Worm (Caenorhabditis elegans) whole organism, young adult: ENCODE measurements around the gene B0432.10.

Experiments used
- C06A6.2 ChIP-seq: fragments of 200-800 bp; sonication (Bioruptor generic); conservative IDR thresholded peaks from 2 replicates; pipeline ENCODE4 v1.3.6; 2022; ENCODE audit warnings: missing genetic modification characterization, missing compliant biosample characterization
- D2030.7 ChIP-seq: fragments of 200-800 bp; sonication (Bioruptor generic); IDR thresholded peaks from 2 replicates; pipeline ENCODE4 v1.3.6; 2022; ENCODE audit warnings: missing genetic modification reagents, missing genetic modification characterization, missing compliant biosample characterization
- F22D6.2 ChIP-seq: sonication (generic microtip); optimal IDR thresholded peaks from 2 replicates; lab custom pipeline; 2016; ENCODE audit warnings: mild to moderate bottlenecking, missing genetic modification characterization, missing compliant biosample characterization
- F23B12.7 ChIP-seq: sonication (generic microtip); optimal IDR thresholded peaks from 2 replicates; lab custom pipeline; 2017; ENCODE audit warnings: missing genetic modification characterization, mild to moderate bottlenecking, missing compliant biosample characterization, antibody characterized with exemption, moderate library complexity; ENCODE audit not compliant: insufficient read depth
- F49E8.2 ChIP-seq: sonication (generic microtip); optimal IDR thresholded peaks from 3 replicates; lab custom pipeline; 2017; ENCODE audit warnings: missing genetic modification characterization, mild to moderate bottlenecking, missing compliant biosample characterization, antibody characterized with exemption, moderate library complexity; ENCODE audit not compliant: insufficient read depth
- F55B11.4 ChIP-seq: sonication (generic microtip); optimal IDR thresholded peaks from 2 replicates; lab custom pipeline; 2016; ENCODE audit warnings: missing compliant biosample characterization, missing genetic modification characterization, borderline replicate concordance; ENCODE audit not compliant: insufficient read depth
- F57A8.1 ChIP-seq: fragments of 200-800 bp; sonication (Bioruptor generic); optimal IDR thresholded peaks from 2 replicates; lab custom pipeline; 2018; ENCODE audit warnings: mild to moderate bottlenecking, missing genetic modification characterization, moderate library complexity, missing compliant biosample characterization
- K11D2.4 ChIP-seq: fragments of 200-800 bp; sonication (Bioruptor generic); IDR thresholded peaks from 2 replicates; pipeline ENCODE4 v1.3.6; 2022; ENCODE audit warnings: missing genetic modification reagents, missing genetic modification characterization, missing compliant biosample characterization
- K12H6.12 ChIP-seq: fragments of 200-800 bp; sonication (Bioruptor generic); optimal IDR thresholded peaks from 2 replicates; lab custom pipeline; 2018; ENCODE audit warnings: mild to moderate bottlenecking, missing genetic modification characterization, missing compliant biosample characterization
- Y53F4B.3 ChIP-seq: fragments of 200-800 bp; sonication (Bioruptor generic); IDR thresholded peaks from 2 replicates; pipeline ENCODE4 v1.3.6; 2022; ENCODE audit warnings: missing genetic modification reagents, missing genetic modification characterization, missing compliant biosample characterization
- Y53G8AR.9 ChIP-seq: fragments of 200-800 bp; sonication (Bioruptor generic); conservative IDR thresholded peaks from 2 replicates; pipeline ENCODE4 v1.3.6; 2022; ENCODE audit warnings: missing genetic modification reagents, missing genetic modification characterization, missing compliant biosample characterization
- Y56A3A.18 ChIP-seq: fragments of 200-800 bp; sonication (Bioruptor generic); IDR thresholded peaks from 2 replicates; pipeline ENCODE4 v1.3.6; 2022; ENCODE audit warnings: missing genetic modification reagents, missing genetic modification characterization, missing compliant biosample characterization
- aptf-3 ChIP-seq: fragments of 200-800 bp; sonication (Bioruptor generic); IDR thresholded peaks from 2 replicates; pipeline ENCODE4 v1.3.6; 2022; ENCODE audit warnings: missing genetic modification characterization, missing compliant biosample characterization
- athp-1 ChIP-seq: sonication (generic microtip); optimal IDR thresholded peaks from 2 replicates; lab custom pipeline; 2017; ENCODE audit warnings: mild to moderate bottlenecking, missing genetic modification characterization, missing compliant biosample characterization
- attf-3 ChIP-seq: fragments of 200-800 bp; sonication (Bioruptor generic); conservative IDR thresholded peaks from 2 replicates; pipeline ENCODE4 v1.3.6; 2022; ENCODE audit warnings: missing genetic modification reagents, missing genetic modification characterization, missing compliant biosample characterization
- attf-5 ChIP-seq: fragments of 200-800 bp; sonication (Bioruptor generic); optimal IDR thresholded peaks from 2 replicates; lab custom pipeline; 2018; ENCODE audit warnings: mild to moderate bottlenecking, missing genetic modification characterization, missing compliant biosample characterization
- bed-1 ChIP-seq: fragments of 200-800 bp; sonication (Bioruptor generic); IDR thresholded peaks from 2 replicates; pipeline ENCODE4 v1.3.6; 2022; ENCODE audit warnings: missing genetic modification reagents, missing genetic modification characterization, missing compliant biosample characterization
- ccch-3 ChIP-seq: fragments of 200-800 bp; sonication (Bioruptor generic); optimal IDR thresholded peaks from 2 replicates; lab custom pipeline; 2018; ENCODE audit warnings: mild to moderate bottlenecking, missing genetic modification characterization, missing compliant biosample characterization
- ceh-27 ChIP-seq: fragments of 200-800 bp; sonication (Bioruptor generic); optimal IDR thresholded peaks from 2 replicates; lab custom pipeline; 2018; ENCODE audit warnings: mild to moderate bottlenecking, missing genetic modification characterization, moderate library complexity, missing compliant biosample characterization
- ceh-58 ChIP-seq: fragments of 200-800 bp; sonication (Bioruptor generic); IDR thresholded peaks from 2 replicates; pipeline ENCODE4 v1.3.6; 2022; ENCODE audit warnings: missing genetic modification characterization, missing compliant biosample characterization
- die-1 ChIP-seq: sonication (generic microtip); optimal IDR thresholded peaks from 2 replicates; lab custom pipeline; 2016; ENCODE audit warnings: missing genotype, mild to moderate bottlenecking, missing genetic modification characterization, missing compliant biosample characterization
- egl-18 ChIP-seq: fragments of 200-800 bp; sonication (Bioruptor generic); IDR thresholded peaks from 2 replicates; pipeline ENCODE4 v1.3.6; 2022; ENCODE audit warnings: missing genetic modification reagents, missing genetic modification characterization, missing compliant biosample characterization
- egrh-3 ChIP-seq: fragments of 200-800 bp; sonication (Bioruptor generic); IDR thresholded peaks from 2 replicates; pipeline ENCODE4 v1.3.6; 2022; ENCODE audit warnings: missing genetic modification reagents, missing genetic modification characterization, missing compliant biosample characterization
- fkh-3 ChIP-seq: sonication (generic microtip); optimal IDR thresholded peaks from 2 replicates; lab custom pipeline; 2016; ENCODE audit warnings: mild to moderate bottlenecking, missing genetic modification characterization, missing compliant biosample characterization
- him-1 ChIP-seq: sonication (generic microtip); optimal IDR thresholded peaks from 2 replicates; lab custom pipeline; 2016; ENCODE audit warnings: missing genotype, missing genetic modification reagents, missing genetic modification characterization, missing compliant biosample characterization
- let-607 ChIP-seq, 2 experiments: fragments of 200-800 bp in 1 of 2; sonication (Bioruptor generic) in 1 of 2; sonication (generic microtip) in 1 of 2; optimal IDR thresholded peaks; 2 replicates each; lab custom pipeline; 2016 to 2018; ENCODE audit warnings: mild to moderate bottlenecking in 2 of 2, missing compliant biosample characterization in 2 of 2, missing genetic modification characterization in 2 of 2, moderate library complexity in 2 of 2, missing genotype in 1 of 2
- lin-26 ChIP-seq: fragments of 200-800 bp; sonication (Bioruptor generic); IDR thresholded peaks from 2 replicates; pipeline ENCODE4 v1.3.6; 2022; ENCODE audit warnings: missing genetic modification reagents, missing genetic modification characterization, missing compliant biosample characterization
- lin-40 ChIP-seq: sonication (generic microtip); optimal IDR thresholded peaks from 2 replicates; lab custom pipeline; 2016; ENCODE audit warnings: missing genetic modification characterization, mild to moderate bottlenecking, missing compliant biosample characterization, missing genotype, missing genetic modification reagents
- lin-54 ChIP-seq: fragments of 200-800 bp; sonication (Bioruptor generic); optimal IDR thresholded peaks from 2 replicates; lab custom pipeline; 2018; ENCODE audit warnings: mild to moderate bottlenecking, missing genetic modification characterization, missing compliant biosample characterization
- lir-1 ChIP-seq: fragments of 200-800 bp; sonication (Bioruptor generic); conservative IDR thresholded peaks from 2 replicates; pipeline ENCODE4 v1.3.6; 2022; ENCODE audit warnings: missing genetic modification reagents, missing genetic modification characterization, missing compliant biosample characterization
- madf-10 ChIP-seq: sonication (generic microtip); optimal IDR thresholded peaks from 2 replicates; lab custom pipeline; 2016; ENCODE audit warnings: mild to moderate bottlenecking, missing genetic modification characterization, missing compliant biosample characterization
- madf-6 ChIP-seq: fragments of 200-800 bp; sonication (Bioruptor generic); IDR thresholded peaks from 2 replicates; pipeline ENCODE4 v1.3.6; 2022; ENCODE audit warnings: missing genetic modification reagents, missing genetic modification characterization, missing compliant biosample characterization
- madf-8 ChIP-seq: fragments of 200-800 bp; sonication (Bioruptor generic); conservative IDR thresholded peaks from 2 replicates; pipeline ENCODE4 v1.3.6; 2022; ENCODE audit warnings: missing genetic modification reagents, missing genetic modification characterization, missing compliant biosample characterization
- mcd-1 ChIP-seq: fragments of 200-800 bp; sonication (Bioruptor generic); IDR thresholded peaks from 2 replicates; pipeline ENCODE4 v1.3.6; 2022; ENCODE audit warnings: missing genetic modification reagents, missing genetic modification characterization, missing compliant biosample characterization
- nfya-2 ChIP-seq: fragments of 200-800 bp; sonication (Bioruptor generic); IDR thresholded peaks from 2 replicates; pipeline ENCODE4 v1.3.6; 2022; ENCODE audit warnings: missing genetic modification reagents, missing genetic modification characterization, missing compliant biosample characterization
- nfyb-1 ChIP-seq: fragments of 200-800 bp; sonication (Bioruptor generic); IDR thresholded peaks from 2 replicates; pipeline ENCODE4 v1.3.6; 2022; ENCODE audit warnings: missing genetic modification reagents, missing genetic modification characterization, missing compliant biosample characterization
- pha-4 ChIP-seq: fragments of 150-350 bp; sonication (generic microtip); optimal IDR thresholded peaks from 2 replicates; lab custom pipeline; 2014; ENCODE audit warnings: missing biosample characterization, missing genetic modification reagents, missing genetic modification characterization
- rpc-1 ChIP-seq, 2 experiments: fragments of 150-350 bp in 1 of 2; sonication (generic microtip) in 1 of 2; optimal IDR thresholded peaks; 2 replicates each; lab custom pipeline; 2014 to 2018; ENCODE audit warnings: missing biosample characterization in 1 of 2, missing genetic modification characterization in 1 of 2, missing genetic modification reagents in 1 of 2, missing genotype in 1 of 2
- sdz-38 ChIP-seq: sonication (generic microtip); optimal IDR thresholded peaks from 2 replicates; lab custom pipeline; 2016; ENCODE audit warnings: missing genotype, missing genetic modification characterization, missing compliant biosample characterization
- snpc-4 ChIP-seq, 5 experiments: fragments of 150-350 bp in 1 of 5; sonication (generic microtip) in 4 of 5; optimal IDR thresholded peaks; 2 replicates each; lab custom pipeline; 2014 to 2018; ENCODE audit warnings: missing genetic modification characterization in 5 of 5, missing biosample characterization in 3 of 5, antibody characterized with exemption in 2 of 5, mild to moderate bottlenecking in 2 of 5, missing compliant biosample characterization in 2 of 5, missing genotype in 2 of 5, moderate library complexity in 2 of 5, missing genetic modification reagents in 1 of 5
- somi-1 ChIP-seq: fragments of 200-800 bp; sonication (Bioruptor generic); optimal IDR thresholded peaks from 2 replicates; lab custom pipeline; 2018; ENCODE audit warnings: mild to moderate bottlenecking, missing genetic modification characterization, missing compliant biosample characterization
- sptf-2 ChIP-seq: fragments of 200-800 bp; sonication (Bioruptor generic); optimal IDR thresholded peaks from 2 replicates; lab custom pipeline; 2018; ENCODE audit warnings: mild to moderate bottlenecking, missing genetic modification characterization, missing compliant biosample characterization
- tbp1 ChIP-seq: fragments of 200-800 bp; sonication (Bioruptor generic); optimal IDR thresholded peaks from 2 replicates; lab custom pipeline; 2018; ENCODE audit warnings: mild to moderate bottlenecking, missing genetic modification characterization, missing compliant biosample characterization
- ztf-18 ChIP-seq: sonication (generic microtip); optimal IDR thresholded peaks from 2 replicates; lab custom pipeline; 2016; ENCODE audit warnings: missing genotype, mild to moderate bottlenecking, missing genetic modification characterization, missing compliant biosample characterization
- ztf-26 ChIP-seq: sonication (generic microtip); optimal IDR thresholded peaks from 2 replicates; lab custom pipeline; 2017; ENCODE audit warnings: missing genetic modification characterization, missing compliant biosample characterization
- ztf-3 ChIP-seq: fragments of 200-800 bp; sonication (Bioruptor generic); optimal IDR thresholded peaks from 2 replicates; lab custom pipeline; 2018; ENCODE audit warnings: mild to moderate bottlenecking, missing genetic modification characterization, missing compliant biosample characterization
- ztf-6 ChIP-seq: fragments of 200-800 bp; sonication (Bioruptor generic); IDR thresholded peaks from 2 replicates; pipeline ENCODE4 v1.3.6; 2022; ENCODE audit warnings: missing genetic modification reagents, missing genetic modification characterization, missing compliant biosample characterization

Gene B0432.10

ce11 chrII:255124-255523 is 31.0 kb downstream of the B0432.10 start (continued):
- TF ChIP-seq snpc-4 (GFP tag; optimal IDR thresholded peaks at IDR 0.05; lab: Kevin White, UChicago): peak; percentile 14
- peak in 2 of 4 experiments; percentile 57 to 86 for TF ChIP-seq snpc-4 (tag; optimal IDR thresholded peaks at IDR 0.05; lab: Kevin White, UChicago)
- peak; percentile 91 for TF ChIP-seq lin-54 (GFP tag; lab: Kevin White, UChicago)
- peak in 1 of 2 experiments; percentile 59 for TF ChIP-seq let-607 (tag; optimal IDR thresholded peaks at IDR 0.05; lab: Kevin White, UChicago)
- TF ChIP-seq die-1: peak; percentile 23
- TF ChIP-seq rpc-1 (optimal IDR thresholded peaks at IDR 0.05; lab: Kevin White, UChicago): peak; percentile 51
- no peak for TF ChIP-seq rpc-1 (tag; optimal IDR thresholded peaks at IDR 0.05; lab: Kevin White, UChicago)
- peak; percentile 69 for TF ChIP-seq tbp1
- peak; percentile 76 for TF ChIP-seq ztf-26 (tag; lab: Kevin White, UChicago)
- 0 out of 2 replicates have a peak, but pooled peaks have one; percentile 30 for TF ChIP-seq ztf-6
- TF ChIP-seq aptf-3 (GFP tag; lab: Robert Waterston, UW): no peak
- no peak for TF ChIP-seq bed-1
- TF ChIP-seq egrh-3 (GFP tag; lab: Robert Waterston, UW): peak; percentile 44
- peak; percentile 95 for TF ChIP-seq ceh-27 (GFP tag; lab: Kevin White, UChicago)
- peak; percentile 84 for TF ChIP-seq K12H6.12 (tag; lab: Kevin White, UChicago)
- peak; percentile 92 for TF ChIP-seq K11D2.4
- peak; percentile 14 for TF ChIP-seq F22D6.2 (tag; lab: Kevin White, UChicago)
- TF ChIP-seq madf-10 (tag; lab: Kevin White, UChicago): peak; percentile 80
- peak; percentile 43 for TF ChIP-seq somi-1 (GFP tag; lab: Kevin White, UChicago)
- peak; percentile 87 for TF ChIP-seq F49E8.2 (tag; lab: Kevin White, UChicago)
- no peak for TF ChIP-seq fkh-3
- TF ChIP-seq D2030.7 (GFP tag; lab: Robert Waterston, UW): peak; percentile 93
- peak; percentile 41 for TF ChIP-seq him-1 (tag; lab: Kevin White, UChicago)
- peak; percentile 65 for TF ChIP-seq pha-4 (tag; lab: Kevin White, UChicago)
- peak; percentile 98 for TF ChIP-seq attf-5 (GFP tag; lab: Kevin White, UChicago)
- peak; percentile 13 for TF ChIP-seq F57A8.1 (GFP tag; lab: Kevin White, UChicago)
- TF ChIP-seq lin-40 (tag; lab: Kevin White, UChicago): peak; percentile 94
- no peak for TF ChIP-seq lin-26
- peak; percentile 77 for TF ChIP-seq F23B12.7
- no peak for TF ChIP-seq nfya-2 (GFP tag; lab: Robert Waterston, UW)
- TF ChIP-seq ztf-3: no peak
- TF ChIP-seq ccch-3 (GFP tag; lab: Kevin White, UChicago): peak; percentile 48
- TF ChIP-seq C06A6.2 (GFP tag; lab: Robert Waterston, UW): peak; percentile 93
- peak; percentile 83 for TF ChIP-seq ztf-18
- peak; percentile 53; the same call in 1 of the 2 replicates for TF ChIP-seq Y56A3A.18 (GFP tag; lab: Robert Waterston, UW)
- TF ChIP-seq mcd-1 (GFP tag; lab: Robert Waterston, UW): peak; percentile 100
- TF ChIP-seq sdz-38 (tag; lab: Kevin White, UChicago): no peak
- no peak for TF ChIP-seq sptf-2 (GFP tag; lab: Kevin White, UChicago)
- peak; percentile 90 for TF ChIP-seq nfyb-1 (GFP tag; lab: Robert Waterston, UW)
- TF ChIP-seq athp-1 (tag; lab: Kevin White, UChicago): peak; percentile 96
- TF ChIP-seq Y53F4B.3 (GFP tag; lab: Robert Waterston, UW): peak; percentile 63; the same call in 1 of the 2 replicates
- no peak for TF ChIP-seq ceh-58
- peak; percentile 56 for TF ChIP-seq madf-8 (GFP tag; lab: Robert Waterston, UW)
- peak; percentile 87 for TF ChIP-seq lir-1 (GFP tag; lab: Robert Waterston, UW)
- TF ChIP-seq Y53G8AR.9 (GFP tag; lab: Robert Waterston, UW): peak; percentile 91
- TF ChIP-seq egl-18 (GFP tag; lab: Robert Waterston, UW): no peak
- peak; percentile 80 for TF ChIP-seq madf-6 (GFP tag; lab: Robert Waterston, UW)
- TF ChIP-seq attf-3: peak; percentile 80
- TF ChIP-seq F55B11.4 (tag; lab: Kevin White, UChicago): no peak
